Fruit fly (Drosophila melanogaster) whole organism, prepupa: Measurements from ENCODE around the gene HGTX.

Experiments
- Blimp-1 ChIP-seq: fragments of 200-800 bp; sonication (Bioruptor generic); optimal IDR thresholded peaks from 3 replicates; lab custom pipeline; 2017; ENCODE audit warnings: missing biosample characterization, missing genetic modification characterization, mild to moderate bottlenecking, moderate library complexity, missing genetic modification reagents
- CG10669 ChIP-seq: fragments of 200-800 bp; sonication (Bioruptor generic); optimal IDR thresholded peaks from 3 replicates; lab custom pipeline; 2018; ENCODE audit warnings: missing biosample characterization, mild to moderate bottlenecking, missing genetic modification characterization, moderate library complexity
- CG11902 ChIP-seq: fragments of 200-800 bp; sonication (Bioruptor generic); optimal IDR thresholded peaks from 3 replicates; lab custom pipeline; 2016; ENCODE audit warnings: missing biosample characterization, missing genetic modification characterization
- CG15336 ChIP-seq: fragments of 200-800 bp; sonication (Bioruptor generic); IDR thresholded peaks from 2 replicates; pipeline ENCODE4 v1.3.6; 2022; ENCODE audit warnings: missing biosample characterization, missing genetic modification characterization
- CG1621 ChIP-seq: fragments of 200-800 bp; sonication (Bioruptor generic); optimal IDR thresholded peaks from 3 replicates; lab custom pipeline; 2018; ENCODE audit warnings: missing biosample characterization, mild to moderate bottlenecking, missing genetic modification characterization
- CG16779 ChIP-seq: fragments of 200-800 bp; sonication (Bioruptor generic); optimal IDR thresholded peaks from 3 replicates; lab custom pipeline; 2017; ENCODE audit warnings: missing biosample characterization, mild to moderate bottlenecking, missing genetic modification characterization
- CG31627 ChIP-seq: fragments of 200-800 bp; sonication (Bioruptor generic); optimal IDR thresholded peaks from 3 replicates; lab custom pipeline; 2016; ENCODE audit warnings: missing biosample characterization, missing genetic modification characterization
- CG32006 ChIP-seq: fragments of 200-800 bp; sonication (Bioruptor generic); optimal IDR thresholded peaks from 3 replicates; lab custom pipeline; 2017; ENCODE audit warnings: missing biosample characterization, mild to moderate bottlenecking, missing genetic modification characterization
- CG3919 ChIP-seq: fragments of 200-800 bp; sonication (Bioruptor generic); optimal IDR thresholded peaks from 3 replicates; lab custom pipeline; 2016; ENCODE audit warnings: missing biosample characterization, missing genetic modification characterization
- CG4318 ChIP-seq: fragments of 200-800 bp; sonication (Bioruptor generic); optimal IDR thresholded peaks from 3 replicates; lab custom pipeline; 2017; ENCODE audit warnings: missing biosample characterization, mild to moderate bottlenecking, missing genetic modification characterization
- CG6163 ChIP-seq: fragments of 200-800 bp; sonication (Bioruptor generic); IDR thresholded peaks from 3 replicates; pipeline ENCODE4 v1.3.6; 2022; ENCODE audit warnings: missing biosample characterization, missing genetic modification characterization
- CG6792 ChIP-seq: fragments of 200-800 bp; sonication (Bioruptor generic); optimal IDR thresholded peaks from 3 replicates; lab custom pipeline; 2016; ENCODE audit warnings: missing biosample characterization, missing genetic modification characterization
- CG7368 ChIP-seq: fragments of 200-800 bp; sonication (Bioruptor generic); optimal IDR thresholded peaks from 3 replicates; lab custom pipeline; 2016; ENCODE audit warnings: missing biosample characterization, missing genetic modification characterization
- CG8319 ChIP-seq: fragments of 200-800 bp; sonication (Bioruptor generic); optimal IDR thresholded peaks from 3 replicates; lab custom pipeline; 2016; ENCODE audit warnings: missing biosample characterization, missing genetic modification characterization
- CG8632 ChIP-seq: fragments of 200-800 bp; sonication (Bioruptor generic); optimal IDR thresholded peaks from 3 replicates; lab custom pipeline; 2016; ENCODE audit warnings: missing biosample characterization, missing genetic modification characterization
- CG9139 ChIP-seq: fragments of 200-800 bp; sonication (Bioruptor generic); optimal IDR thresholded peaks from 3 replicates; lab custom pipeline; 2017; ENCODE audit warnings: missing biosample characterization, mild to moderate bottlenecking, missing genetic modification characterization
- Eip75B ChIP-seq: fragments of 200-800 bp; sonication (Bioruptor generic); optimal IDR thresholded peaks from 3 replicates; lab custom pipeline; 2016; ENCODE audit warnings: missing biosample characterization, missing genetic modification characterization
- Eip78C ChIP-seq: fragments of 200-800 bp; sonication (Bioruptor generic); peaks from one replicate; lab custom pipeline; 2016; ENCODE audit warnings: missing biosample characterization, missing genetic modification characterization
- Eip93F ChIP-seq: fragments of 200-800 bp; sonication (Bioruptor generic); optimal IDR thresholded peaks from 2 replicates; lab custom pipeline; 2016; ENCODE audit warnings: missing biosample characterization, mild to moderate bottlenecking, missing genetic modification characterization
- Ets21C ChIP-seq: fragments of 200-800 bp; sonication (Bioruptor generic); optimal IDR thresholded peaks from 3 replicates; lab custom pipeline; 2016; ENCODE audit warnings: missing biosample characterization, missing genetic modification characterization
- Ets96B ChIP-seq: fragments of 200-800 bp; optimal IDR thresholded peaks from 2 replicates; lab custom pipeline; 2019; ENCODE audit warnings: missing biosample characterization, mild to moderate bottlenecking, missing genetic modification characterization, moderate library complexity
- Gug ChIP-seq: fragments of 200-800 bp; sonication (Bioruptor generic); IDR thresholded peaks from 2 replicates; pipeline ENCODE4 v1.3.6; 2022; ENCODE audit warnings: missing biosample characterization, missing genetic modification characterization
- Hr38 ChIP-seq: sonication (Bioruptor generic); optimal IDR thresholded peaks from 2 replicates; lab custom pipeline; 2016; ENCODE audit warnings: missing biosample characterization, missing genetic modification characterization
- Hr39 ChIP-seq: fragments of 200-800 bp; sonication (Bioruptor generic); optimal IDR thresholded peaks from 2 replicates; lab custom pipeline; 2016; ENCODE audit warnings: missing biosample characterization, missing genetic modification characterization
- Hr4 ChIP-seq: fragments of 200-800 bp; sonication (Bioruptor generic); optimal IDR thresholded peaks from 3 replicates; lab custom pipeline; 2016; ENCODE audit warnings: missing biosample characterization, missing genetic modification characterization
- Lpt ChIP-seq: fragments of 200-800 bp; sonication (Bioruptor generic); optimal IDR thresholded peaks from 3 replicates; lab custom pipeline; 2016; ENCODE audit warnings: missing biosample characterization, missing genetic modification characterization
- Met ChIP-seq: fragments of 200-800 bp; sonication (Bioruptor generic); optimal IDR thresholded peaks from 3 replicates; lab custom pipeline; 2016; ENCODE audit warnings: missing biosample characterization, missing genetic modification characterization
- OdsH ChIP-seq: fragments of 200-800 bp; sonication (Bioruptor generic); optimal IDR thresholded peaks from 3 replicates; lab custom pipeline; 2016; ENCODE audit warnings: missing biosample characterization, missing genetic modification characterization
- Smox ChIP-seq: fragments of 200-800 bp; sonication (Bioruptor generic); optimal IDR thresholded peaks from 3 replicates; lab custom pipeline; 2016; ENCODE audit warnings: missing biosample characterization, missing genetic modification characterization
- Sox102F ChIP-seq: fragments of 200-800 bp; sonication (Bioruptor generic); optimal IDR thresholded peaks from 2 replicates; lab custom pipeline; 2016; ENCODE audit warnings: missing biosample characterization, mild to moderate bottlenecking, missing genetic modification characterization
- achi ChIP-seq: fragments of 200-800 bp; sonication (Bioruptor generic); optimal IDR thresholded peaks from 3 replicates; lab custom pipeline; 2016; ENCODE audit warnings: missing biosample characterization, missing genetic modification characterization
- acj6 ChIP-seq: fragments of 200-800 bp; sonication (Bioruptor generic); optimal IDR thresholded peaks from 3 replicates; lab custom pipeline; 2016; ENCODE audit warnings: missing biosample characterization, missing genetic modification characterization
- cyc ChIP-seq: fragments of 200-800 bp; sonication (Bioruptor generic); optimal IDR thresholded peaks from 3 replicates; lab custom pipeline; 2016; ENCODE audit warnings: missing biosample characterization, missing genetic modification characterization
- dac ChIP-seq: fragments of 200-800 bp; sonication (Bioruptor generic); optimal IDR thresholded peaks from 2 replicates; lab custom pipeline; 2017; ENCODE audit warnings: missing biosample characterization, mild to moderate bottlenecking, missing genetic modification characterization
- dsx ChIP-seq: fragments of 200-800 bp; optimal IDR thresholded peaks from 3 replicates; lab custom pipeline; 2019; ENCODE audit warnings: missing biosample characterization, mild to moderate bottlenecking, missing genetic modification characterization, moderate library complexity; ENCODE audit not compliant: poor library complexity, severe bottlenecking
- eg ChIP-seq: fragments of 200-800 bp; sonication (Bioruptor generic); IDR thresholded peaks from 3 replicates; pipeline ENCODE4 v1.3.6; 2022; ENCODE audit warnings: missing biosample characterization, missing genetic modification characterization
- fd85E ChIP-seq: fragments of 200-800 bp; sonication (Bioruptor generic); optimal IDR thresholded peaks from 3 replicates; lab custom pipeline; 2016; ENCODE audit warnings: missing biosample characterization, missing genetic modification characterization
- fkh ChIP-seq: fragments of 200-800 bp; sonication (Bioruptor generic); optimal IDR thresholded peaks from 3 replicates; lab custom pipeline; 2017; ENCODE audit warnings: missing biosample characterization, mild to moderate bottlenecking, missing genetic modification characterization, moderate library complexity
- net ChIP-seq: fragments of 200-800 bp; sonication (Bioruptor generic); optimal IDR thresholded peaks from 3 replicates; lab custom pipeline; 2016; ENCODE audit warnings: missing biosample characterization, missing genetic modification characterization
- pdm3 ChIP-seq: fragments of 200-800 bp; sonication (Bioruptor generic); optimal IDR thresholded peaks from 3 replicates; lab custom pipeline; 2016; ENCODE audit warnings: missing biosample characterization, missing genetic modification characterization
- salr ChIP-seq, 2 experiments: fragments of 200-800 bp; sonication (Bioruptor generic); optimal IDR thresholded peaks; 3 replicates each; lab custom pipeline; 2016 to 2018; ENCODE audit warnings: missing biosample characterization in 2 of 2, missing genetic modification characterization in 2 of 2, mild to moderate bottlenecking in 1 of 2
- spab ChIP-seq: fragments of 200-800 bp; sonication (Bioruptor generic); optimal IDR thresholded peaks from 2 replicates; lab custom pipeline; 2017; ENCODE audit warnings: missing biosample characterization, mild to moderate bottlenecking, missing genetic modification characterization, missing genetic modification reagents
- ss ChIP-seq, 2 experiments: fragments of 200-800 bp; sonication (Bioruptor generic); optimal IDR thresholded peaks; 2 replicates in 1 of 2; 3 replicates in 1 of 2; lab custom pipeline; 2017 to 2018; ENCODE audit warnings: mild to moderate bottlenecking in 2 of 2, missing biosample characterization in 2 of 2, missing genetic modification characterization in 2 of 2, moderate library complexity in 1 of 2
- svp ChIP-seq: fragments of 200-800 bp; sonication (Bioruptor generic); peaks from one replicate; lab custom pipeline; 2016; ENCODE audit warnings: missing biosample characterization, missing genetic modification characterization
- topi ChIP-seq: fragments of 200-800 bp; sonication (Bioruptor generic); optimal IDR thresholded peaks from 3 replicates; lab custom pipeline; 2016; ENCODE audit warnings: missing biosample characterization, missing genetic modification characterization

The HGTX gene

DNA sequence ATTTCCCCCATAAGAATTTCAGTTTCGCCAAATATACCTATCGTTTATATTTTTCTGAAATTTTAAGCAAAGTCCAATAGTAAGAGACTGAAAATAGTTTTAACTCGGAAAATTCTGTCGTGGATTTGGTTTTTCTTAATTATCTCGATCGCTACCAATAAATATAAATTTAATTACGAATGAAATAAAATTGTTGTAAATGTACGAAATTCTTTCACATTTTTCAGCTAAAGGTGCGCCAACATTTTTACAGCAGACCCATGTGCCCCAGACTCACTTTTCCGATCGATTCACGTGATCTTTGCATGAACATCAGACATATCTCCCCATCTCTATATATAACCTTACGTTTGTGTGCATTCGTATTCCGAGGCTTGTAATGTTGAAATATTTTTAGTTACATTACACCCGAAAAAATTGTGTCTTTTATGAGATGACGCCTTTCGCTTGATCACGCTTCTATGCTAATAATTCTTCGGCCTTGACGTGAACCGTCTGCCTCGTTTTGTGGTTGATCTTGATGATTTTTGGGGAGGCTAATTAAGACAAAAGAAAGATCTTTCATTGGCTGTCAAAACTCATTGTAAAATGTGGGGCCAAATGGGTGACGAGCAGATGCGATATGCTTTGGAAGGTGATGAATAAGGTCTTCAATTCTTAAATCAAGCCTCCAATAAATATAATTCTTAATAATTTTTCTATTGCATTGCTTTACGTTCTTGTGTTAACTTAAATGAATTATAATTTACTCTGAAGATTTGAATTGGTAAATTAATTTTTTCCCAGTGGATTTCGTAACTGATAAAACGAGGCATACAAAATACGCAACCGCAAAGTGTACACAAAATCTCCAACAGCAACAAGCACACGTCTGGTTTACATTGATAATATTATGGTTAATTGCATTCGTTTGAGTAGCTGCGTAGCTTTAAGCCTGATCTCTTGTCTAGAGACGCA lies 54.1 kb downstream of the HGTX start (continued):
- TF ChIP-seq OdsH = peak; percentile 51
- peak; percentile 84 for TF ChIP-seq svp
- peak; percentile 4 for TF ChIP-seq CG10669 (GFP tag; lab: Kevin White, UChicago)
- TF ChIP-seq Hr4 (GFP tag; lab: Kevin White, UChicago) = peak; percentile 44
- no peak for TF ChIP-seq dsx (GFP tag; lab: Kevin White, UChicago)
- peak; percentile 46 for TF ChIP-seq CG11902 (GFP tag; lab: Kevin White, UChicago)
- TF ChIP-seq Eip75B = peak; percentile 41
- TF ChIP-seq achi (GFP tag; lab: Kevin White, UChicago) = peak; percentile 27
- TF ChIP-seq net (GFP tag; lab: Kevin White, UChicago) = peak; percentile 48
- no peak for TF ChIP-seq Ets21C (GFP tag; lab: Kevin White, UChicago)
- TF ChIP-seq CG7368 (GFP tag; lab: Kevin White, UChicago) = no peak

DNA sequence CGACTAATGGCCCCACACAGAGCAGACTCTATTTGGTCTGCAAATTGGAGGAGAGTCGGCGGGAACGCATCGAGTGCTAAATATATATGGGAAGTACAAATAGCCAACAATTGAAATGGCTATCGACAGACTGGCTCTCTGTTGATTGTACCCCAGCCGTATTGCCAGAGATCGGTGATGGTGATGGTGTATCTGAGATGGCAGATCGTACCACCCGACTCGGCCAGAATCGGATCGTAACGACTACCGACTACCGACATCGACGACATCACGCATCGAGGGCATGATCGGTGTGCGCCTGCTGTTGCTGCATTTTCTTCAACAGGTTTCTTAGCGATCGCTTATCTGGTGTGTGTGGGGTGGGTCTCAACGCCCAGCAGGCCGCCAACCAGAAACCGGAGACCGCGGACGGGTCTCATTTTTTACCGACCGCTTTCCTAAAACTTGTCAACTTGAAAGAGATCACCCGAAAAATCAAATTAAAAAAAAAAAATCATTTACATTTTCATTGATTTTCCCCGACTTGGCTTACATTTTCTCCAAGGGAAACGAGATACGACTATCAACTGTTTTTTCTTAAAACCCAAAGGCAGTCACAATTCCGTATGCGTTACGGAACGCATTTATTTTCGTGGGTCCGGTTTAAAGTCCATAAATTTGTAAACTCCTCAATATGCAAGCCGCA lies 55.2 kb downstream of the HGTX start:
- TF ChIP-seq eg (GFP tag; lab: Robert Waterston, UW) (no peak; the same call in 2 of the 3 replicates), Met (peak; percentile 1), CG1621 (tag; lab: Kevin White, UChicago) (peak; percentile 86), fd85E (no peak), CG15336 (GFP tag; lab: Robert Waterston, UW) (peak; percentile 46; the same call in 1 of the 2 replicates), cyc (GFP tag; lab: Kevin White, UChicago) (no peak), Gug (no peak; the same call in 1 of the 2 replicates), net (GFP tag; lab: Kevin White, UChicago) (peak; percentile 68), CG8632 (GFP tag; lab: Kevin White, UChicago) (peak; percentile 52), ss (GFP tag; optimal IDR thresholded peaks at IDR 0.05; lab: Kevin White, UChicago) (peak; percentile 67 to 75), Hr39 (GFP tag; lab: Kevin White, UChicago) (no peak), Sox102F (peak; percentile 30), dsx (GFP tag; lab: Kevin White, UChicago) (peak; percentile 52), Ets96B (peak; percentile 48), dac (GFP tag; lab: Kevin White, UChicago) (peak; percentile 45), CG9139 (GFP tag; lab: Kevin White, UChicago) (peak; percentile 59), CG4318 (GFP tag; lab: Kevin White, UChicago) (no peak), achi (GFP tag; lab: Kevin White, UChicago) (peak; percentile 54), Eip93F (no peak), topi (GFP tag; lab: Kevin White, UChicago) (peak; percentile 20), OdsH (peak; percentile 55), fkh (peak; percentile 83), Ets21C (GFP tag; lab: Kevin White, UChicago) (no peak), pdm3 (GFP tag; lab: Kevin White, UChicago) (peak; percentile 39), CG3919 (GFP tag; lab: Kevin White, UChicago) (peak; percentile 75), Smox (GFP tag; lab: Kevin White, UChicago) (peak; percentile 8), CG31627 (GFP tag; lab: Kevin White, UChicago) (no peak), salr (GFP tag; optimal IDR thresholded peaks at IDR 0.05; lab: Kevin White, UChicago) (peak in 1 of 2 experiments; percentile 84), Eip78C (peak; percentile 83), spab (GFP tag; lab: Kevin White, UChicago) (peak; percentile 83), Blimp-1 (GFP tag; lab: Kevin White, UChicago) (no peak), CG6163 (GFP tag; lab: Robert Waterston, UW) (peak; percentile 64; the same call in 2 of the 3 replicates), CG8319 (peak; percentile 44), CG6792 (GFP tag; lab: Kevin White, UChicago) (peak; percentile 48), acj6 (GFP tag; lab: Kevin White, UChicago) (peak; percentile 58), Hr38 (GFP tag; lab: Kevin White, UChicago) (no peak), CG16779 (tag; lab: Kevin White, UChicago) (no peak), CG32006 (GFP tag; lab: Kevin White, UChicago) (peak; percentile 53), svp (peak; percentile 71), Lpt (peak; percentile 3), CG7368 (GFP tag; lab: Kevin White, UChicago) (peak; percentile 49)
